Worm (Caenorhabditis elegans) whole organism, L1 larva: ENCODE data around the gene flp-32.

Source experiments
- ceh-82 ChIP-seq, 3 experiments: fragments of 150-350 bp in 1 of 3; sonication (generic microtip) in 2 of 3; optimal IDR thresholded peaks; 2 replicates each; lab custom pipeline; 2014 to 2017; ENCODE audit warnings: missing biosample characterization in 3 of 3, missing genetic modification characterization in 3 of 3
- elt-2 ChIP-seq: sonication (generic microtip); optimal IDR thresholded peaks from 2 replicates; lab custom pipeline; 2016; ENCODE audit warnings: missing genetic modification characterization, mild to moderate bottlenecking, inconsistent platforms, missing compliant biosample characterization, missing genetic modification reagents
- nhr-12 ChIP-seq: sonication (generic microtip); optimal IDR thresholded peaks from 2 replicates; lab custom pipeline; 2017; ENCODE audit warnings: missing biosample characterization, missing genetic modification characterization
- nhr-28 ChIP-seq: fragments of 150-350 bp; optimal IDR thresholded peaks from 2 replicates; lab custom pipeline; 2014; ENCODE audit warnings: missing biosample characterization, missing genetic modification characterization
- nhr-85 ChIP-seq: sonication (generic microtip); peaks from one replicate; lab custom pipeline; 2016; ENCODE audit warnings: missing genetic modification characterization, inconsistent platforms, missing compliant biosample characterization
- unc-62 ChIP-seq: fragments of 150-350 bp; optimal IDR thresholded peaks from 2 replicates; lab custom pipeline; 2014; ENCODE audit warnings: missing biosample characterization, missing genetic modification reagents, missing genetic modification characterization
- unc-98 ChIP-seq: fragments of 200-800 bp; sonication (Bioruptor generic); IDR thresholded peaks from 2 replicates; pipeline ENCODE4 v1.3.6; 2022; ENCODE audit warnings: missing genetic modification characterization, missing compliant biosample characterization
- ztf-11 ChIP-seq, 2 experiments: sonication (generic microtip); optimal IDR thresholded peaks; 2 replicates each; lab custom pipeline; 2016 to 2017; ENCODE audit warnings: missing genetic modification characterization in 2 of 2, missing biosample characterization in 1 of 2, missing compliant biosample characterization in 1 of 2

ce11 chrX:15388259-15388658 is 45.3 kb upstream of the flp-32 start:
- TF ChIP-seq elt-2 (tag; lab: Kevin White, UChicago), result no peak
- no peak for TF ChIP-seq nhr-12 (tag; lab: Kevin White, UChicago)
- TF ChIP-seq ceh-82 (tag; optimal IDR thresholded peaks at IDR 0.05; lab: Kevin White, UChicago), result no peak
- TF ChIP-seq nhr-85 (tag; lab: Kevin White, UChicago), result no peak
- TF ChIP-seq unc-62 (GFP tag; lab: Kevin White, UChicago), result no peak
- TF ChIP-seq unc-98, result no peak
- TF ChIP-seq ztf-11 (tag; optimal IDR thresholded peaks at IDR 0.05; lab: Kevin White, UChicago), result no peak
- no peak for TF ChIP-seq nhr-28 (tag; lab: Kevin White, UChicago)
